Fruit fly (Drosophila melanogaster) whole organism, embryonic: Measurements from ENCODE around the gene Nsf2.

ENCODE experiments used
- Atf6 ChIP-seq: fragments of 200-800 bp; sonication (Bioruptor generic); IDR thresholded peaks from 2 replicates; pipeline ENCODE4 v1.3.6; 2022; ENCODE audit warnings: missing biosample characterization, missing genetic modification characterization
- CG10321 ChIP-seq: fragments of 200-800 bp; sonication (Bioruptor generic); IDR thresholded peaks from 2 replicates; pipeline ENCODE4 v1.3.6; 2022; ENCODE audit warnings: missing biosample characterization, missing genetic modification characterization
- CG10431 ChIP-seq: fragments of 200-800 bp; sonication (Bioruptor generic); optimal IDR thresholded peaks from 3 replicates; lab custom pipeline; 2018; ENCODE audit warnings: missing biosample characterization, mild to moderate bottlenecking, missing genetic modification characterization
- CG11695 ChIP-seq: fragments of 200-800 bp; sonication (Bioruptor generic); IDR thresholded peaks from 3 replicates; pipeline ENCODE4 v1.3.6; 2022; ENCODE audit warnings: missing biosample characterization, missing genetic modification characterization
- CG12391 ChIP-seq: fragments of 200-800 bp; sonication (Bioruptor generic); optimal IDR thresholded peaks from 3 replicates; lab custom pipeline; 2018; ENCODE audit warnings: missing biosample characterization, mild to moderate bottlenecking, missing genetic modification characterization, moderate library complexity
- CG16813 ChIP-seq: fragments of 200-800 bp; sonication (Bioruptor generic); IDR thresholded peaks from 3 replicates; pipeline ENCODE4 v1.3.6; 2022; ENCODE audit warnings: missing biosample characterization, missing genetic modification characterization; ENCODE audit not compliant: partially characterized antibody
- CG17385 ChIP-seq: fragments of 200-800 bp; sonication (Bioruptor generic); optimal IDR thresholded peaks from 3 replicates; lab custom pipeline; 2018; ENCODE audit warnings: missing biosample characterization, mild to moderate bottlenecking, missing genetic modification characterization
- CG18476 ChIP-seq: fragments of 200-800 bp; sonication (Bioruptor generic); optimal IDR thresholded peaks from 2 replicates; lab custom pipeline; 2016; ENCODE audit warnings: missing biosample characterization, mild to moderate bottlenecking, missing genetic modification characterization
- CG2129 ChIP-seq: fragments of 200-800 bp; sonication (Bioruptor generic); IDR thresholded peaks from 2 replicates; pipeline ENCODE4 v1.3.6; 2022; ENCODE audit warnings: missing biosample characterization, missing genetic modification characterization; ENCODE audit not compliant: partially characterized antibody
- CG34376 ChIP-seq: fragments of 200-800 bp; sonication (Bioruptor generic); optimal IDR thresholded peaks from 2 replicates; lab custom pipeline; 2018; ENCODE audit warnings: missing biosample characterization, mild to moderate bottlenecking, missing genetic modification characterization
- CG4730 ChIP-seq: fragments of 200-800 bp; sonication (Bioruptor generic); IDR thresholded peaks from 2 replicates; pipeline ENCODE4 v1.3.6; 2022; ENCODE audit warnings: missing biosample characterization, missing genetic modification characterization
- CG6254 ChIP-seq: fragments of 200-800 bp; sonication (Bioruptor generic); optimal IDR thresholded peaks from 3 replicates; lab custom pipeline; 2017; ENCODE audit warnings: mild to moderate bottlenecking, missing biosample characterization, missing genetic modification reagents, missing genetic modification characterization
- CG6813 ChIP-seq: fragments of 200-800 bp; sonication (Bioruptor generic); optimal IDR thresholded peaks from 2 replicates; lab custom pipeline; 2017; ENCODE audit warnings: missing biosample characterization, missing genetic modification characterization, mild to moderate bottlenecking, moderate library complexity, missing genetic modification reagents
- CG7357 ChIP-seq: fragments of 200-800 bp; sonication (Bioruptor generic); IDR thresholded peaks from 3 replicates; pipeline ENCODE4 v1.3.6; 2022; ENCODE audit warnings: missing biosample characterization, missing genetic modification characterization
- CG7745 ChIP-seq: fragments of 200-800 bp; sonication (Bioruptor generic); optimal IDR thresholded peaks from 2 replicates; lab custom pipeline; 2018; ENCODE audit warnings: missing biosample characterization, mild to moderate bottlenecking, missing genetic modification characterization, moderate library complexity
- CG8765 ChIP-seq: fragments of 200-800 bp; sonication (Bioruptor generic); IDR thresholded peaks from 2 replicates; pipeline ENCODE4 v1.3.6; 2022; ENCODE audit warnings: missing biosample characterization, missing genetic modification characterization
- CG9817 ChIP-seq: fragments of 200-800 bp; sonication (Bioruptor generic); optimal IDR thresholded peaks from 2 replicates; lab custom pipeline; 2018; ENCODE audit warnings: missing biosample characterization, mild to moderate bottlenecking, missing genetic modification characterization, moderate library complexity
- CG9932 ChIP-seq: fragments of 200-800 bp; sonication (Bioruptor generic); IDR thresholded peaks from 2 replicates; pipeline ENCODE4 v1.3.6; 2022; ENCODE audit warnings: missing biosample characterization, missing genetic modification characterization
- D19A ChIP-seq: fragments of 200-800 bp; optimal IDR thresholded peaks from 3 replicates; lab custom pipeline; 2019; ENCODE audit warnings: missing biosample characterization, mild to moderate bottlenecking, missing genetic modification characterization, moderate library complexity
- Dbx ChIP-seq: fragments of 200-800 bp; sonication (Bioruptor generic); IDR thresholded peaks from 3 replicates; pipeline ENCODE4 v1.3.6; 2022; ENCODE audit warnings: missing biosample characterization, missing genetic modification characterization
- Dll ChIP-seq: fragments of 200-800 bp; sonication (Bioruptor generic); IDR thresholded peaks from 4 replicates; pipeline ENCODE4 v1.3.6; 2022; ENCODE audit warnings: missing biosample characterization, missing genetic modification characterization; ENCODE audit not compliant: partially characterized antibody
- HmgD ChIP-seq: fragments of 200-800 bp; sonication (Bioruptor generic); optimal IDR thresholded peaks from 3 replicates; lab custom pipeline; 2016; ENCODE audit warnings: missing biosample characterization, missing genetic modification characterization
- Hr39 ChIP-seq: fragments of >200 bp; optimal IDR thresholded peaks from 2 replicates; lab custom pipeline; 2017
- Nf-YB ChIP-seq: fragments of 200-800 bp; sonication (Bioruptor generic); optimal IDR thresholded peaks from 3 replicates; lab custom pipeline; 2019; ENCODE audit warnings: missing biosample characterization, mild to moderate bottlenecking, missing genetic modification characterization, moderate library complexity
- Scr ChIP-seq: fragments of 200-800 bp; sonication (Bioruptor generic); IDR thresholded peaks from 2 replicates; pipeline ENCODE4 v1.3.6; 2022; ENCODE audit warnings: missing biosample characterization, missing genetic modification characterization; ENCODE audit not compliant: partially characterized antibody
- Xrp1 ChIP-seq: fragments of 200-800 bp; sonication (Bioruptor generic); IDR thresholded peaks from 2 replicates; pipeline ENCODE4 v1.3.6; 2022; ENCODE audit warnings: missing biosample characterization, missing genetic modification characterization
- abd-A ChIP-seq: fragments of 200-800 bp; sonication (Bioruptor generic); optimal IDR thresholded peaks from 3 replicates; lab custom pipeline; 2019; ENCODE audit warnings: missing biosample characterization, mild to moderate bottlenecking, missing genetic modification characterization, moderate library complexity
- ac ChIP-seq: fragments of 200-800 bp; sonication (Bioruptor generic); optimal IDR thresholded peaks from 3 replicates; lab custom pipeline; 2017; ENCODE audit warnings: missing biosample characterization, mild to moderate bottlenecking, missing genetic modification characterization
- amos ChIP-seq: fragments of 200-800 bp; sonication (Bioruptor generic); IDR thresholded peaks from 2 replicates; pipeline ENCODE4 v1.3.6; 2022; ENCODE audit warnings: missing biosample characterization, missing genetic modification characterization; ENCODE audit not compliant: partially characterized antibody
- aop ChIP-seq: fragments of 200-800 bp; sonication (Bioruptor generic); IDR thresholded peaks from 2 replicates; pipeline ENCODE4 v1.3.6; 2022; ENCODE audit warnings: missing biosample characterization, missing genetic modification characterization
- chm ChIP-seq: fragments of 200-800 bp; sonication (Bioruptor generic); IDR thresholded peaks from 2 replicates; pipeline ENCODE4 v1.3.6; 2022; ENCODE audit warnings: missing biosample characterization, missing genetic modification characterization
- ci ChIP-seq: fragments of 200-800 bp; sonication (Bioruptor generic); IDR thresholded peaks from 3 replicates; pipeline ENCODE4 v1.3.6; 2022; ENCODE audit warnings: missing biosample characterization, missing genetic modification characterization
- crp ChIP-seq, 2 experiments: fragments of 200-800 bp; sonication (Bioruptor generic); optimal IDR thresholded peaks; 2 replicates in 1 of 2; 3 replicates in 1 of 2; lab custom pipeline; 2017; ENCODE audit warnings: missing biosample characterization in 2 of 2, missing genetic modification characterization in 2 of 2, mild to moderate bottlenecking in 1 of 2, moderate library complexity in 1 of 2
- fd3F ChIP-seq: fragments of 200-800 bp; sonication (Bioruptor generic); optimal IDR thresholded peaks from 2 replicates; lab custom pipeline; 2018; ENCODE audit warnings: missing biosample characterization, mild to moderate bottlenecking, missing genetic modification characterization, moderate library complexity
- fd96Cb ChIP-seq: fragments of 200-800 bp; sonication (Bioruptor generic); optimal IDR thresholded peaks from 2 replicates; lab custom pipeline; 2018; ENCODE audit warnings: missing biosample characterization, mild to moderate bottlenecking, missing genetic modification characterization, moderate library complexity
- h ChIP-seq: fragments of >200 bp; optimal IDR thresholded peaks from 2 replicates; lab custom pipeline; 2017
- ind ChIP-seq: fragments of 200-800 bp; sonication (Bioruptor generic); optimal IDR thresholded peaks from 3 replicates; lab custom pipeline; 2016; ENCODE audit warnings: missing biosample characterization, missing genetic modification characterization
- lab ChIP-seq: fragments of 200-800 bp; sonication (Bioruptor generic); optimal IDR thresholded peaks from 3 replicates; lab custom pipeline; 2017; ENCODE audit warnings: missing biosample characterization, missing genetic modification characterization, mild to moderate bottlenecking, moderate library complexity, missing genetic modification reagents
- lilli ChIP-seq: fragments of 200-800 bp; sonication (Bioruptor generic); optimal IDR thresholded peaks from 3 replicates; lab custom pipeline; 2016; ENCODE audit warnings: missing biosample characterization, missing genetic modification characterization
- luna ChIP-seq: fragments of 200-800 bp; sonication (Bioruptor generic); optimal IDR thresholded peaks from 2 replicates; lab custom pipeline; 2016; ENCODE audit warnings: missing biosample characterization, missing genetic modification characterization
- oc ChIP-seq: fragments of 200-800 bp; sonication (Bioruptor generic); optimal IDR thresholded peaks from 2 replicates; lab custom pipeline; 2018; ENCODE audit warnings: missing biosample characterization, mild to moderate bottlenecking, missing genetic modification characterization, moderate library complexity
- onecut ChIP-seq: fragments of 200-800 bp; sonication (Bioruptor generic); IDR thresholded peaks from 2 replicates; pipeline ENCODE4 v1.3.6; 2022; ENCODE audit warnings: missing biosample characterization, missing genetic modification characterization
- pan ChIP-seq, 4 experiments: fragments of >200 bp in 3 of 4; fragments of 200-800 bp in 1 of 4; sonication (Bioruptor generic) in 1 of 4; optimal IDR thresholded peaks in 3 of 4; IDR thresholded peaks in 1 of 4; 2 replicates each; pipeline versions ENCODE4 v1.3.6 to Lab custom; 2017 to 2022; ENCODE audit warnings: missing biosample characterization in 2 of 4, missing genetic modification characterization in 2 of 4, mixed read lengths in 1 of 4
- peb ChIP-seq: fragments of 200-800 bp; sonication (Bioruptor generic); IDR thresholded peaks from 2 replicates; pipeline ENCODE4 v1.3.6; 2022; ENCODE audit warnings: missing biosample characterization, missing genetic modification characterization
- sc ChIP-seq, 3 experiments: fragments of >200 bp in 2 of 3; fragments of 200-800 bp in 1 of 3; sonication (Bioruptor generic) in 1 of 3; optimal IDR thresholded peaks; 2 replicates in 2 of 3; 3 replicates in 1 of 3; lab custom pipeline; 2017; ENCODE audit warnings: mild to moderate bottlenecking in 1 of 3, missing biosample characterization in 1 of 3, missing genetic modification characterization in 1 of 3, missing genetic modification reagents in 1 of 3
- twi ChIP-seq: fragments of 200-800 bp; optimal IDR thresholded peaks from 2 replicates; lab custom pipeline; 2019; ENCODE audit warnings: missing biosample characterization, mild to moderate bottlenecking, missing genetic modification characterization, moderate library complexity
- usp ChIP-seq: fragments of >200 bp; optimal IDR thresholded peaks from 2 replicates; lab custom pipeline; 2017; ENCODE audit warnings: missing biosample characterization, missing genetic modification characterization
- wor ChIP-seq: fragments of 200-800 bp; sonication (Bioruptor generic); IDR thresholded peaks from 2 replicates; pipeline ENCODE4 v1.3.6; 2022; ENCODE audit warnings: missing biosample characterization, missing genetic modification characterization
- zfh1 ChIP-seq: fragments of 200-800 bp; sonication (Bioruptor generic); IDR thresholded peaks from 3 replicates; pipeline ENCODE4 v1.3.6; 2022; ENCODE audit warnings: missing biosample characterization, missing genetic modification characterization

Gene Nsf2

dm6 chr3R:13812736-13813250 is 25.0 kb downstream of the Nsf2 start, which contains the start of the genes tal-1A, tal-2A, tal-3A and tal-AA:
TSS of gene tal-1A (plus strand) at chr3R:13813109.
TSS of gene tal-2A (plus strand) at chr3R:13813109.
TSS of gene tal-3A (plus strand) at chr3R:13813109.
TSS of gene tal-AA (plus strand) at chr3R:13813109.
- TF ChIP-seq CG9932 (GFP tag; lab: Robert Waterston, UW) (peak; percentile 11; the same call in 1 of the 2 replicates), Atf6 (GFP tag; lab: Robert Waterston, UW) (peak; percentile 55), amos (GFP tag; lab: Robert Waterston, UW) (peak; percentile 8; the same call in 1 of the 2 replicates), ac (peak; percentile 81), pan (optimal IDR thresholded peaks at IDR 0.05; lab: Kevin White, UChicago) (no peak), pan (GFP tag; optimal IDR thresholded peaks at IDR 0.05 in 1 of 2, IDR thresholded peaks at IDR 0.05 in 1 of 2) (peak in 1 of 2 experiments; percentile 39), aop (GFP tag; lab: Robert Waterston, UW) (0 out of 2 replicates have a peak, but pooled peaks have one; percentile 24), h (no peak), crp (GFP tag; optimal IDR thresholded peaks at IDR 0.05; lab: Kevin White, UChicago) (peak in 1 of 2 experiments; percentile 73), Dbx (GFP tag; lab: Robert Waterston, UW) (0 out of 3 replicates have a peak, but pooled peaks have one; percentile 43), CG4730 (no peak), CG17385 (peak; percentile 65), CG8765 (GFP tag; lab: Robert Waterston, UW) (no peak), chm (peak; percentile 84), onecut (GFP tag; lab: Robert Waterston, UW) (0 out of 2 replicates have a peak, but pooled peaks have one; percentile 11), abd-A (tag; lab: Kevin White, UChicago) (peak; percentile 21), CG11695 (no peak), fd3F (no peak), D19A (tag; lab: Kevin White, UChicago) (no peak), ind (GFP tag; lab: Kevin White, UChicago) (no peak), wor (no peak), Nf-YB (GFP tag; lab: Kevin White, UChicago) (peak; percentile 90), oc (tag; lab: Kevin White, UChicago) (peak; percentile 26), lilli (GFP tag; lab: Kevin White, UChicago) (peak; percentile 16), peb (GFP tag; lab: Robert Waterston, UW) (no peak), CG6254 (GFP tag; lab: Kevin White, UChicago) (peak; percentile 51), CG2129 (GFP tag; lab: Robert Waterston, UW) (0 out of 2 replicates have a peak, but pooled peaks have one; percentile 22), CG10431 (GFP tag; lab: Kevin White, UChicago) (peak; percentile 41), Scr (GFP tag; lab: Robert Waterston, UW) (peak; percentile 49; the same call in 1 of the 2 replicates), CG6813 (GFP tag; lab: Kevin White, UChicago) (peak; percentile 53), CG16813 (GFP tag; lab: Robert Waterston, UW) (no peak), CG7745 (tag; lab: Kevin White, UChicago) (no peak), lab (GFP tag; lab: Kevin White, UChicago) (peak; percentile 41), Xrp1 (GFP tag; lab: Robert Waterston, UW) (peak; percentile 45), CG18476 (GFP tag; lab: Kevin White, UChicago) (no peak), twi (tag; lab: Kevin White, UChicago) (peak; percentile 19), Dll (GFP tag; lab: Robert Waterston, UW) (peak; percentile 74), Hr39 (lab: Kevin White, UChicago) (no peak), zfh1 (GFP tag; lab: Robert Waterston, UW) (peak; percentile 54; the same call in 1 of the 3 replicates), usp (no peak), CG9817 (tag; lab: Kevin White, UChicago) (no peak), HmgD (GFP tag; lab: Kevin White, UChicago) (no peak), CG34376 (GFP tag; lab: Kevin White, UChicago) (peak; percentile 14), CG7357 (no peak), sc (optimal IDR thresholded peaks at IDR 0.05; lab: Kevin White, UChicago) (no peak), sc (GFP tag; optimal IDR thresholded peaks at IDR 0.05; lab: Kevin White, UChicago) (peak; percentile 19), luna (GFP tag; lab: Kevin White, UChicago) (no peak), fd96Cb (tag; lab: Kevin White, UChicago) (no peak), CG10321 (0 out of 2 replicates have a peak, but pooled peaks have one; percentile 27), ci (GFP tag; lab: Robert Waterston, UW) (peak; percentile 84), CG12391 (no peak)
